Worm (Caenorhabditis elegans) whole organism, L4 larva: ENCODE data around the gene nhr-58.

Experiments used
- F26F4.8 ChIP-seq: fragments of 200-800 bp; sonication (Bioruptor generic); conservative IDR thresholded peaks from 2 replicates; pipeline ENCODE4 v1.3.6; 2022; ENCODE audit warnings: missing genetic modification characterization, missing compliant biosample characterization
- ZK546.5 ChIP-seq, 2 experiments: sonication (generic microtip); optimal IDR thresholded peaks; 2 replicates each; lab custom pipeline; 2017; ENCODE audit warnings: missing biosample characterization in 2 of 2, missing genetic modification characterization in 2 of 2
- ama-1 ChIP-seq: fragments of 150-350 bp; optimal IDR thresholded peaks from 2 replicates; lab custom pipeline; 2014; ENCODE audit warnings: inconsistent platforms, mixed read lengths
- attf-4 ChIP-seq: sonication (generic microtip); optimal IDR thresholded peaks from 3 replicates; lab custom pipeline; 2017; ENCODE audit warnings: missing biosample characterization, missing genetic modification characterization
- gei-8 ChIP-seq: fragments of 200-800 bp; sonication (Bioruptor generic); optimal IDR thresholded peaks from 2 replicates; lab custom pipeline; 2018; ENCODE audit warnings: mild to moderate bottlenecking, missing genetic modification characterization, missing compliant biosample characterization
- jun-1 ChIP-seq: fragments of 150-350 bp; optimal IDR thresholded peaks from 2 replicates; lab custom pipeline; 2014; ENCODE audit warnings: missing biosample characterization, missing genetic modification reagents, missing genetic modification characterization
- lin-13 ChIP-seq: fragments of 150-350 bp; optimal IDR thresholded peaks from 2 replicates; lab custom pipeline; 2014; ENCODE audit warnings: missing biosample characterization, missing genetic modification reagents, missing genetic modification characterization
- nhr-6 ChIP-seq: fragments of 150-350 bp; optimal IDR thresholded peaks from 2 replicates; lab custom pipeline; 2014; ENCODE audit warnings: missing biosample characterization, missing genetic modification characterization
- skn-1 ChIP-seq: fragments of 150-350 bp; optimal IDR thresholded peaks from 2 replicates; lab custom pipeline; 2014; ENCODE audit warnings: missing biosample characterization, missing genetic modification characterization
- snpc-4 ChIP-seq: fragments of 150-350 bp; optimal IDR thresholded peaks from 2 replicates; lab custom pipeline; 2014; ENCODE audit warnings: missing biosample characterization, missing genetic modification characterization
- spr-1 ChIP-seq: sonication (generic microtip); optimal IDR thresholded peaks from 2 replicates; lab custom pipeline; 2016; ENCODE audit warnings: mild to moderate bottlenecking, missing genetic modification characterization, missing compliant biosample characterization
- zag-1 ChIP-seq: fragments of 150-350 bp; optimal IDR thresholded peaks from 2 replicates; lab custom pipeline; 2014; ENCODE audit warnings: missing biosample characterization, missing genetic modification characterization

ce11 chrV:512420-512819, 19.6 kb upstream of the nhr-58 start, which contains the start of gene srh-37:
- no peak for TF ChIP-seq lin-13 (GFP tag; lab: Kevin White, UChicago)
- no peak for TF ChIP-seq skn-1 (tag; lab: Kevin White, UChicago)
- TF ChIP-seq nhr-6 (tag; lab: Kevin White, UChicago) = no peak
- no peak for TF ChIP-seq gei-8 (GFP tag; lab: Kevin White, UChicago)
- no peak for TF ChIP-seq attf-4 (tag; lab: Kevin White, UChicago)
- no peak for TF ChIP-seq ama-1 (lab: Kevin White, UChicago)
- no peak for TF ChIP-seq snpc-4
- no peak for TF ChIP-seq F26F4.8 (GFP tag; lab: Robert Waterston, UW)
- TF ChIP-seq jun-1 (tag; lab: Kevin White, UChicago) = no peak
- no peak for TF ChIP-seq spr-1 (tag; lab: Kevin White, UChicago)
- no peak for TF ChIP-seq ZK546.5 (tag; optimal IDR thresholded peaks at IDR 0.05; lab: Kevin White, UChicago)
- no peak for TF ChIP-seq zag-1 (tag; lab: Kevin White, UChicago)
